Worm (Caenorhabditis elegans) whole organism, early embryonic: ENCODE measurements around the gene F09B9.5.
A peak's percentile ranks its signal among the peaks of the same experiment; 100 is the strongest.

Experiments
- B0310.2 ChIP-seq: sonication (generic microtip); optimal IDR thresholded peaks from 2 replicates; lab custom pipeline; 2016; ENCODE audit warnings: mild to moderate bottlenecking, missing genetic modification characterization, missing compliant biosample characterization
- F13C5.2 ChIP-seq: sonication (generic microtip); optimal IDR thresholded peaks from 2 replicates; lab custom pipeline; 2017; ENCODE audit warnings: mild to moderate bottlenecking, missing genetic modification characterization, inconsistent platforms, missing compliant biosample characterization
- aly-1 ChIP-seq: sonication (generic microtip); optimal IDR thresholded peaks from 2 replicates; lab custom pipeline; 2016; ENCODE audit warnings: missing genetic modification characterization, missing compliant biosample characterization
- ama-1 ChIP-seq: fragments of 150-350 bp; optimal IDR thresholded peaks from 2 replicates; lab custom pipeline; 2014
- ceh-13 ChIP-seq: fragments of 200-800 bp; sonication (Bioruptor generic); optimal IDR thresholded peaks from 2 replicates; lab custom pipeline; 2018; ENCODE audit warnings: mild to moderate bottlenecking, missing genetic modification characterization, missing compliant biosample characterization
- ceh-36 ChIP-seq: sonication (generic microtip); optimal IDR thresholded peaks from 2 replicates; lab custom pipeline; 2016; ENCODE audit warnings: missing genetic modification characterization, inconsistent platforms, missing compliant biosample characterization
- ets-7 ChIP-seq: sonication (generic microtip); optimal IDR thresholded peaks from 2 replicates; lab custom pipeline; 2016; ENCODE audit warnings: missing genotype, missing genetic modification characterization, missing compliant biosample characterization
- flt-1 ChIP-seq: fragments of 200-800 bp; sonication (Bioruptor generic); IDR thresholded peaks from 2 replicates; pipeline ENCODE4 v1.3.6; 2022; ENCODE audit warnings: missing genetic modification characterization, missing compliant biosample characterization
- hmbx-1 ChIP-seq: sonication (generic microtip); optimal IDR thresholded peaks from 2 replicates; lab custom pipeline; 2016; ENCODE audit warnings: mild to moderate bottlenecking, missing genetic modification characterization, missing compliant biosample characterization
- hmg-4 ChIP-seq: fragments of 200-800 bp; sonication (Bioruptor generic); optimal IDR thresholded peaks from 2 replicates; lab custom pipeline; 2018; ENCODE audit warnings: mild to moderate bottlenecking, missing genetic modification characterization, missing compliant biosample characterization
- hnd-1 ChIP-seq: sonication (generic microtip); optimal IDR thresholded peaks from 2 replicates; lab custom pipeline; 2016; ENCODE audit warnings: missing genetic modification characterization, missing compliant biosample characterization
- pes-1 ChIP-seq: fragments of 200-800 bp; sonication (Bioruptor generic); IDR thresholded peaks from 2 replicates; pipeline ENCODE4 v1.3.6; 2022; ENCODE audit warnings: missing genetic modification reagents, missing genetic modification characterization, missing compliant biosample characterization
- scrt-1 ChIP-seq: fragments of 200-800 bp; sonication (Bioruptor generic); IDR thresholded peaks from 2 replicates; pipeline ENCODE4 v1.3.6; 2022; ENCODE audit warnings: missing genetic modification characterization, missing compliant biosample characterization
- sea-1 ChIP-seq: fragments of 200-800 bp; sonication (Bioruptor generic); conservative IDR thresholded peaks from 2 replicates; pipeline ENCODE4 v1.3.6; 2022; ENCODE audit warnings: missing genetic modification characterization, missing compliant biosample characterization
- tbx-11 ChIP-seq: fragments of 200-800 bp; sonication (Bioruptor generic); IDR thresholded peaks from 2 replicates; pipeline ENCODE4 v1.3.6; 2022; ENCODE audit warnings: missing genetic modification characterization, missing compliant biosample characterization
- tbx-37 ChIP-seq: fragments of 200-800 bp; sonication (Bioruptor generic); conservative IDR thresholded peaks from 2 replicates; pipeline ENCODE4 v1.3.6; 2022; ENCODE audit warnings: missing genetic modification reagents, missing genetic modification characterization, missing compliant biosample characterization
- tra-4 ChIP-seq: sonication (generic microtip); optimal IDR thresholded peaks from 2 replicates; lab custom pipeline; 2017; ENCODE audit warnings: missing genetic modification characterization, missing compliant biosample characterization

The F09B9.5 gene

ce11 chrX:10141264-10141663 is 13.4 kb upstream of the F09B9.5 start:
- no peak for TF ChIP-seq hmbx-1 (tag; lab: Kevin White, UChicago)
- TF ChIP-seq flt-1 (GFP tag; lab: Robert Waterston, UW), result no peak
- TF ChIP-seq sea-1, result no peak
- TF ChIP-seq B0310.2 (tag; lab: Kevin White, UChicago), result no peak
- TF ChIP-seq aly-1 (tag; lab: Kevin White, UChicago), result no peak
- TF ChIP-seq F13C5.2 (tag; lab: Kevin White, UChicago), result no peak
- TF ChIP-seq ama-1 (lab: Kevin White, UChicago), result no peak
- no peak for TF ChIP-seq scrt-1 (GFP tag; lab: Robert Waterston, UW)
- no peak for TF ChIP-seq ceh-36 (tag; lab: Kevin White, UChicago)
- TF ChIP-seq pes-1 (GFP tag; lab: Robert Waterston, UW), result no peak
- no peak for TF ChIP-seq hmg-4 (GFP tag; lab: Kevin White, UChicago)
- TF ChIP-seq tbx-11 (GFP tag; lab: Robert Waterston, UW), result no peak
- no peak for TF ChIP-seq tbx-37 (GFP tag; lab: Robert Waterston, UW)
- no peak for TF ChIP-seq tra-4 (tag; lab: Kevin White, UChicago)
- no peak for TF ChIP-seq ceh-13

ce11 chrX:10141963-10142431 is 12.6 kb upstream of the F09B9.5 start, which contains the start of gene oac-14:
TSS of gene oac-14 (minus strand) at chrX:10142013.
- TF ChIP-seq hmg-4 (GFP tag; lab: Kevin White, UChicago), result no peak
- no peak for TF ChIP-seq flt-1 (GFP tag; lab: Robert Waterston, UW)
- no peak for TF ChIP-seq ceh-36 (tag; lab: Kevin White, UChicago)
- no peak for TF ChIP-seq tbx-37 (GFP tag; lab: Robert Waterston, UW)

ce11 chrX:10145011-10145410 is 9.6 kb upstream of the F09B9.5 start:
- TF ChIP-seq flt-1 (GFP tag; lab: Robert Waterston, UW) (no peak), ets-7 (tag; lab: Kevin White, UChicago) (no peak), hnd-1 (tag; lab: Kevin White, UChicago) (no peak), aly-1 (tag; lab: Kevin White, UChicago) (no peak), tbx-11 (GFP tag; lab: Robert Waterston, UW) (no peak), tbx-37 (GFP tag; lab: Robert Waterston, UW) (peak; percentile 33; the same call in 1 of the 2 replicates), B0310.2 (tag; lab: Kevin White, UChicago) (no peak), pes-1 (GFP tag; lab: Robert Waterston, UW) (no peak; the same call in 1 of the 2 replicates), scrt-1 (GFP tag; lab: Robert Waterston, UW) (peak; percentile 60; the same call in 1 of the 2 replicates), sea-1 (0 out of 2 replicates have a peak, but pooled peaks have one; percentile 35), F13C5.2 (tag; lab: Kevin White, UChicago) (no peak), hmg-4 (GFP tag; lab: Kevin White, UChicago) (peak; percentile 60), tra-4 (tag; lab: Kevin White, UChicago) (no peak), ceh-13 (no peak), hmbx-1 (tag; lab: Kevin White, UChicago) (no peak), ama-1 (lab: Kevin White, UChicago) (no peak), ceh-36 (tag; lab: Kevin White, UChicago) (no peak)

ce11 chrX:10146592-10146991 is 8.0 kb upstream of the F09B9.5 start, which contains the start of gene unc-115:
TSS of gene unc-115 (plus strand) at chrX:10146892.
- TF ChIP-seq ama-1 (lab: Kevin White, UChicago) (no peak), hmg-4 (GFP tag; lab: Kevin White, UChicago) (peak; percentile 93), scrt-1 (GFP tag; lab: Robert Waterston, UW) (0 out of 2 replicates have a peak, but pooled peaks have one; percentile 33), B0310.2 (tag; lab: Kevin White, UChicago) (peak; percentile 6), tbx-37 (GFP tag; lab: Robert Waterston, UW) (no peak), aly-1 (tag; lab: Kevin White, UChicago) (peak; percentile 75), hmbx-1 (tag; lab: Kevin White, UChicago) (no peak), flt-1 (GFP tag; lab: Robert Waterston, UW) (no peak), tra-4 (tag; lab: Kevin White, UChicago) (no peak), hnd-1 (tag; lab: Kevin White, UChicago) (no peak), pes-1 (GFP tag; lab: Robert Waterston, UW) (no peak), ceh-13 (no peak), ceh-36 (tag; lab: Kevin White, UChicago) (no peak), sea-1 (0 out of 2 replicates have a peak, but pooled peaks have one; percentile 26), F13C5.2 (tag; lab: Kevin White, UChicago) (peak; percentile 82), ets-7 (tag; lab: Kevin White, UChicago) (no peak), tbx-11 (GFP tag; lab: Robert Waterston, UW) (no peak)

- TF ChIP-seq ceh-13 (no peak), hmg-4 (GFP tag; lab: Kevin White, UChicago) (no peak), B0310.2 (tag; lab: Kevin White, UChicago) (no peak), tbx-37 (GFP tag; lab: Robert Waterston, UW) (no peak), ets-7 (tag; lab: Kevin White, UChicago) (no peak), hmbx-1 (tag; lab: Kevin White, UChicago) (no peak), aly-1 (tag; lab: Kevin White, UChicago) (no peak), tbx-11 (GFP tag; lab: Robert Waterston, UW) (no peak), flt-1 (GFP tag; lab: Robert Waterston, UW) (no peak), sea-1 (no peak), scrt-1 (GFP tag; lab: Robert Waterston, UW) (no peak), ama-1 (lab: Kevin White, UChicago) (no peak), hnd-1 (tag; lab: Kevin White, UChicago) (no peak), pes-1 (GFP tag; lab: Robert Waterston, UW) (no peak), ceh-36 (tag; lab: Kevin White, UChicago) (no peak), F13C5.2 (tag; lab: Kevin White, UChicago) (no peak)
Observed at ce11 chrX:10147236-10147635, 7.4 kb upstream of the F09B9.5 start.

- TF ChIP-seq tbx-37 (GFP tag; lab: Robert Waterston, UW) (no peak), ets-7 (tag; lab: Kevin White, UChicago) (no peak), hmg-4 (GFP tag; lab: Kevin White, UChicago) (peak; percentile 41), pes-1 (GFP tag; lab: Robert Waterston, UW) (peak; percentile 78), hmbx-1 (tag; lab: Kevin White, UChicago) (no peak), B0310.2 (tag; lab: Kevin White, UChicago) (no peak), ceh-13 (no peak), F13C5.2 (tag; lab: Kevin White, UChicago) (no peak), ceh-36 (tag; lab: Kevin White, UChicago) (peak; percentile 34), hnd-1 (tag; lab: Kevin White, UChicago) (peak; percentile 7), ama-1 (lab: Kevin White, UChicago) (no peak), tra-4 (tag; lab: Kevin White, UChicago) (no peak), aly-1 (tag; lab: Kevin White, UChicago) (no peak), flt-1 (GFP tag; lab: Robert Waterston, UW) (peak; percentile 70), sea-1 (peak; percentile 61; the same call in 1 of the 2 replicates), scrt-1 (GFP tag; lab: Robert Waterston, UW) (peak; percentile 33; the same call in 1 of the 2 replicates), tbx-11 (GFP tag; lab: Robert Waterston, UW) (peak; percentile 43; the same call in 1 of the 2 replicates)
Observed at ce11 chrX:10148235-10148872, 6.3 kb upstream of the F09B9.5 start.
